Worm (Caenorhabditis elegans) whole organism, L1 larva: ENCODE results near the gene rsp-4.
A peak's percentile ranks its signal among the peaks of the same experiment; 100 is the strongest.

Source experiments
- C04F5.9 ChIP-seq: sonication (generic microtip); optimal IDR thresholded peaks from 2 replicates; lab custom pipeline; 2016; ENCODE audit warnings: missing genetic modification characterization, missing compliant biosample characterization
- C16A3.4 ChIP-seq: fragments of 150-350 bp; optimal IDR thresholded peaks from 2 replicates; lab custom pipeline; 2014; ENCODE audit warnings: missing biosample characterization, missing genetic modification characterization
- Y116A8C.19 ChIP-seq: sonication (generic microtip); optimal IDR thresholded peaks from 2 replicates; lab custom pipeline; 2016; ENCODE audit warnings: missing compliant biosample characterization, missing genetic modification characterization, borderline replicate concordance
- aha-1 ChIP-seq: fragments of 150-350 bp; optimal IDR thresholded peaks from 2 replicates; lab custom pipeline; 2014; ENCODE audit warnings: missing biosample characterization, missing genetic modification characterization
- alr-1 ChIP-seq: fragments of 200-800 bp; sonication (Bioruptor generic); optimal IDR thresholded peaks from 2 replicates; lab custom pipeline; 2018; ENCODE audit warnings: borderline replicate concordance, mild to moderate bottlenecking, missing genetic modification characterization, missing compliant biosample characterization
- aly-2 ChIP-seq: fragments of 150-350 bp; optimal IDR thresholded peaks from 2 replicates; lab custom pipeline; 2014; ENCODE audit warnings: missing biosample characterization, missing genetic modification characterization
- ama-1 ChIP-seq: fragments of 150-350 bp; optimal IDR thresholded peaks from 2 replicates; lab custom pipeline; 2014
- ceh-63 ChIP-seq: fragments of 200-800 bp; sonication (Bioruptor generic); optimal IDR thresholded peaks from 2 replicates; lab custom pipeline; 2018; ENCODE audit warnings: mild to moderate bottlenecking, missing genetic modification characterization, missing compliant biosample characterization
- ceh-82 ChIP-seq, 3 experiments: fragments of 150-350 bp in 1 of 3; sonication (generic microtip) in 2 of 3; optimal IDR thresholded peaks; 2 replicates each; lab custom pipeline; 2014 to 2017; ENCODE audit warnings: missing biosample characterization in 3 of 3, missing genetic modification characterization in 3 of 3
- ceh-90 ChIP-seq: sonication (generic microtip); optimal IDR thresholded peaks from 2 replicates; lab custom pipeline; 2016; ENCODE audit warnings: missing genetic modification characterization, missing compliant biosample characterization
- dpl-1 ChIP-seq, 3 experiments: fragments of 150-350 bp in 2 of 3; sonication (generic microtip) in 1 of 3; optimal IDR thresholded peaks; 2 replicates each; lab custom pipeline; 2014 to 2017; ENCODE audit warnings: missing biosample characterization in 3 of 3, missing genetic modification characterization in 3 of 3, missing genetic modification reagents in 3 of 3
- dsc-1 ChIP-seq: sonication (generic microtip); optimal IDR thresholded peaks from 2 replicates; lab custom pipeline; 2016; ENCODE audit warnings: mild to moderate bottlenecking, missing genetic modification characterization, missing compliant biosample characterization
- efl-1 ChIP-seq, 4 experiments: fragments of 150-350 bp; optimal IDR thresholded peaks in 3 of 4; peaks in 1 of 4; 1 replicate in 1 of 4; 2 replicates in 3 of 4; lab custom pipeline; 2014; ENCODE audit warnings: missing biosample characterization in 2 of 4, missing genetic modification characterization in 2 of 4, missing genetic modification reagents in 2 of 4
- efl-3 ChIP-seq: fragments of 200-800 bp; sonication (Bioruptor generic); optimal IDR thresholded peaks from 2 replicates; lab custom pipeline; 2018; ENCODE audit warnings: mild to moderate bottlenecking, missing genetic modification characterization, missing compliant biosample characterization
- egl-13 ChIP-seq: sonication (generic microtip); optimal IDR thresholded peaks from 2 replicates; lab custom pipeline; 2016; ENCODE audit warnings: missing genotype, missing genetic modification reagents, missing genetic modification characterization, missing compliant biosample characterization
- elt-3 ChIP-seq, 6 experiments: fragments of 150-350 bp in 1 of 6; sonication (generic microtip); optimal IDR thresholded peaks; 2 replicates each; lab custom pipeline; 2017 to 2018; ENCODE audit warnings: missing biosample characterization in 6 of 6, missing genetic modification characterization in 6 of 6, inconsistent platforms in 1 of 6
- ets-5 ChIP-seq: fragments of 200-800 bp; sonication (Bioruptor generic); IDR thresholded peaks from 2 replicates; pipeline ENCODE4 v1.3.6; 2022; ENCODE audit warnings: missing genetic modification characterization, missing compliant biosample characterization
- fkh-10 ChIP-seq: sonication (generic microtip); optimal IDR thresholded peaks from 2 replicates; lab custom pipeline; 2017; ENCODE audit warnings: missing biosample characterization, missing genetic modification reagents, missing genetic modification characterization
- fkh-4 ChIP-seq: sonication (generic microtip); optimal IDR thresholded peaks from 2 replicates; lab custom pipeline; 2016; ENCODE audit warnings: missing compliant biosample characterization, missing genetic modification characterization, borderline replicate concordance
- grh-1 ChIP-seq: fragments of 200-800 bp; sonication (Bioruptor generic); IDR thresholded peaks from 2 replicates; pipeline ENCODE4 v1.3.6; 2022; ENCODE audit warnings: missing genetic modification reagents, missing genetic modification characterization, missing compliant biosample characterization
- hpl-2 ChIP-seq: fragments of 150-350 bp; optimal IDR thresholded peaks from 2 replicates; lab custom pipeline; 2014; ENCODE audit warnings: missing biosample characterization, missing genetic modification reagents, missing genetic modification characterization
- irx-1 ChIP-seq: sonication (generic microtip); optimal IDR thresholded peaks from 2 replicates; lab custom pipeline; 2016; ENCODE audit warnings: missing genetic modification characterization, missing compliant biosample characterization
- isw-1 ChIP-seq: fragments of 200-800 bp; sonication (Bioruptor generic); IDR thresholded peaks from 2 replicates; pipeline ENCODE4 v1.3.6; 2022; ENCODE audit warnings: missing genetic modification characterization, missing compliant biosample characterization
- jun-1 ChIP-seq: fragments of 150-350 bp; optimal IDR thresholded peaks from 2 replicates; lab custom pipeline; 2014; ENCODE audit warnings: missing biosample characterization, missing genetic modification reagents, missing genetic modification characterization
- lin-14 ChIP-seq: fragments of 200-800 bp; sonication (Bioruptor generic); optimal IDR thresholded peaks from 2 replicates; lab custom pipeline; 2018; ENCODE audit warnings: mild to moderate bottlenecking, missing genetic modification characterization, moderate library complexity, missing compliant biosample characterization
- lin-15B ChIP-seq: fragments of 150-350 bp; sonication (generic microtip); optimal IDR thresholded peaks from 3 replicates; lab custom pipeline; 2014; ENCODE audit warnings: missing biosample characterization, missing genetic modification characterization
- lsy-2 ChIP-seq, 2 experiments: fragments of 150-350 bp; optimal IDR thresholded peaks; 2 replicates each; lab custom pipeline; 2014; ENCODE audit warnings: missing biosample characterization in 2 of 2, missing genetic modification characterization in 2 of 2
- mdl-1 ChIP-seq, 2 experiments: fragments of 150-350 bp; optimal IDR thresholded peaks; 2 replicates each; lab custom pipeline; 2014 to 2017; ENCODE audit warnings: missing biosample characterization in 2 of 2, missing genetic modification characterization in 2 of 2, inconsistent platforms in 1 of 2
- mef-2 ChIP-seq: fragments of 150-350 bp; optimal IDR thresholded peaks from 2 replicates; lab custom pipeline; 2014; ENCODE audit warnings: missing biosample characterization, missing genetic modification characterization
- mep-1 ChIP-seq: fragments of 150-350 bp; optimal IDR thresholded peaks from 2 replicates; lab custom pipeline; 2014; ENCODE audit warnings: missing biosample characterization, missing genetic modification characterization
- nhr-11 ChIP-seq: fragments of 150-350 bp; optimal IDR thresholded peaks from 2 replicates; lab custom pipeline; 2014; ENCODE audit warnings: missing biosample characterization, missing genetic modification characterization
- nhr-12 ChIP-seq: sonication (generic microtip); optimal IDR thresholded peaks from 2 replicates; lab custom pipeline; 2017; ENCODE audit warnings: missing biosample characterization, missing genetic modification characterization
- nhr-20 ChIP-seq: sonication (generic microtip); optimal IDR thresholded peaks from 2 replicates; lab custom pipeline; 2016; ENCODE audit warnings: mild to moderate bottlenecking, missing genetic modification characterization, missing compliant biosample characterization
- nhr-71 ChIP-seq: sonication (generic microtip); optimal IDR thresholded peaks from 2 replicates; lab custom pipeline; 2016; ENCODE audit warnings: mild to moderate bottlenecking, missing genetic modification characterization, moderate library complexity, missing compliant biosample characterization
- nhr-76 ChIP-seq: sonication (generic microtip); optimal IDR thresholded peaks from 2 replicates; lab custom pipeline; 2017; ENCODE audit warnings: missing biosample characterization, missing genetic modification characterization
- nhr-85 ChIP-seq: sonication (generic microtip); peaks from one replicate; lab custom pipeline; 2016; ENCODE audit warnings: missing genetic modification characterization, inconsistent platforms, missing compliant biosample characterization
- nhr-90 ChIP-seq: sonication (generic microtip); optimal IDR thresholded peaks from 2 replicates; lab custom pipeline; 2016; ENCODE audit warnings: mild to moderate bottlenecking, missing genetic modification characterization, missing compliant biosample characterization; ENCODE audit not compliant: poor library complexity
- pag-3 ChIP-seq: sonication (generic microtip); optimal IDR thresholded peaks from 2 replicates; lab custom pipeline; 2017; ENCODE audit warnings: missing genetic modification characterization, mild to moderate bottlenecking, missing compliant biosample characterization, antibody characterized with exemption, borderline replicate concordance; ENCODE audit not compliant: insufficient read depth
- pqm-1 ChIP-seq: sonication (generic microtip); optimal IDR thresholded peaks from 3 replicates; lab custom pipeline; 2017; ENCODE audit warnings: missing biosample characterization, missing genetic modification characterization
- skn-1 ChIP-seq: fragments of 150-350 bp; optimal IDR thresholded peaks from 2 replicates; lab custom pipeline; 2014; ENCODE audit warnings: missing biosample characterization, missing genetic modification characterization
- sptf-1 ChIP-seq: fragments of 150-350 bp; optimal IDR thresholded peaks from 2 replicates; lab custom pipeline; 2014; ENCODE audit warnings: missing biosample characterization, missing genetic modification characterization
- sup-37 ChIP-seq: fragments of 200-800 bp; sonication (Bioruptor generic); optimal IDR thresholded peaks from 2 replicates; lab custom pipeline; 2018; ENCODE audit warnings: mild to moderate bottlenecking, missing genetic modification characterization, missing compliant biosample characterization
- swsn-7 ChIP-seq: sonication (generic microtip); optimal IDR thresholded peaks from 2 replicates; lab custom pipeline; 2016; ENCODE audit warnings: missing genetic modification characterization, missing compliant biosample characterization
- tlp-1 ChIP-seq: fragments of 150-350 bp; optimal IDR thresholded peaks from 2 replicates; lab custom pipeline; 2014; ENCODE audit warnings: missing biosample characterization, missing genetic modification characterization
- unc-130 ChIP-seq: fragments of 150-350 bp; optimal IDR thresholded peaks from 2 replicates; lab custom pipeline; 2017; ENCODE audit warnings: missing biosample characterization, missing genetic modification characterization, inconsistent platforms
- unc-62 ChIP-seq: fragments of 150-350 bp; optimal IDR thresholded peaks from 2 replicates; lab custom pipeline; 2014; ENCODE audit warnings: missing biosample characterization, missing genetic modification reagents, missing genetic modification characterization
- unc-86 ChIP-seq: sonication (generic microtip); optimal IDR thresholded peaks from 2 replicates; lab custom pipeline; 2016; ENCODE audit warnings: missing genetic modification characterization, missing compliant biosample characterization
- unc-98 ChIP-seq: fragments of 200-800 bp; sonication (Bioruptor generic); IDR thresholded peaks from 2 replicates; pipeline ENCODE4 v1.3.6; 2022; ENCODE audit warnings: missing genetic modification characterization, missing compliant biosample characterization
- vab-15 ChIP-seq: sonication (generic microtip); optimal IDR thresholded peaks from 2 replicates; lab custom pipeline; 2017; ENCODE audit warnings: missing genotype, mild to moderate bottlenecking, missing genetic modification characterization, missing compliant biosample characterization
- zag-1 ChIP-seq: fragments of 150-350 bp; optimal IDR thresholded peaks from 2 replicates; lab custom pipeline; 2014; ENCODE audit warnings: missing biosample characterization, missing genetic modification characterization
- zip-4 ChIP-seq: fragments of 200-800 bp; sonication (Bioruptor generic); optimal IDR thresholded peaks from 2 replicates; lab custom pipeline; 2018; ENCODE audit warnings: mild to moderate bottlenecking, missing genetic modification characterization, moderate library complexity, missing compliant biosample characterization
- ztf-4 ChIP-seq: fragments of 150-350 bp; optimal IDR thresholded peaks from 2 replicates; lab custom pipeline; 2014; ENCODE audit warnings: missing biosample characterization, missing genetic modification characterization

Gene rsp-4

ce11 chrII:5429522-5430257 lies 41.1 kb upstream of the rsp-4 start, which contains the start of the genes F07F6.4 and F07F6.2 (continued):
- TF ChIP-seq tlp-1 (tag; lab: Kevin White, UChicago), result no peak
- TF ChIP-seq zag-1 (tag; lab: Kevin White, UChicago), result no peak
- no peak for TF ChIP-seq zip-4
- TF ChIP-seq ceh-63 (GFP tag; lab: Kevin White, UChicago), result no peak
- peak; percentile 30 to 64 (median 42) for TF ChIP-seq dpl-1 (GFP tag; optimal IDR thresholded peaks at IDR 0.05; lab: Kevin White, UChicago)
- TF ChIP-seq unc-62 (GFP tag; lab: Kevin White, UChicago), result no peak
- no peak for TF ChIP-seq unc-98 (GFP tag; lab: Robert Waterston, UW)
- TF ChIP-seq nhr-11 (tag; lab: Kevin White, UChicago), result no peak
- TF ChIP-seq nhr-12 (tag; lab: Kevin White, UChicago), result no peak
- no peak for TF ChIP-seq unc-86
- peak; percentile 40 to 55 for TF ChIP-seq efl-1 (optimal IDR thresholded peaks at IDR 0.05; lab: Kevin White, UChicago)
- peak; percentile 56 to 89 for TF ChIP-seq efl-1 (GFP tag; optimal IDR thresholded peaks at IDR 0.05 in 1 of 2; lab: Kevin White, UChicago)
- no peak for TF ChIP-seq C16A3.4
- peak in 1 of 3 experiments; percentile 31 for TF ChIP-seq ceh-82 (tag; optimal IDR thresholded peaks at IDR 0.05; lab: Kevin White, UChicago)
- TF ChIP-seq aha-1 (tag; lab: Kevin White, UChicago), result no peak
- no peak for TF ChIP-seq ceh-90
- no peak for TF ChIP-seq ama-1 (lab: Kevin White, UChicago)
- peak in 1 of 2 experiments; percentile 15 for TF ChIP-seq lsy-2 (tag; optimal IDR thresholded peaks at IDR 0.05; lab: Kevin White, UChicago)
- no peak for TF ChIP-seq efl-3 (GFP tag; lab: Kevin White, UChicago)
- TF ChIP-seq nhr-71 (tag; lab: Kevin White, UChicago), result peak; percentile 32
- TF ChIP-seq hpl-2 (GFP tag; lab: Kevin White, UChicago), result no peak
- TF ChIP-seq nhr-85 (tag; lab: Kevin White, UChicago), result no peak
- no peak for TF ChIP-seq ztf-4 (tag; lab: Kevin White, UChicago)
- no peak for TF ChIP-seq egl-13 (tag; lab: Kevin White, UChicago)
- TF ChIP-seq sptf-1, result no peak
- no peak for TF ChIP-seq C04F5.9 (tag; lab: Kevin White, UChicago)
- no peak for TF ChIP-seq sup-37 (GFP tag; lab: Kevin White, UChicago)
- TF ChIP-seq isw-1 (GFP tag; lab: Robert Waterston, UW), result no peak
- no peak for TF ChIP-seq dsc-1 (tag; lab: Kevin White, UChicago)
- peak; percentile 19 for TF ChIP-seq skn-1
- no peak for TF ChIP-seq fkh-10 (GFP tag; lab: Kevin White, UChicago)
- TF ChIP-seq vab-15 (tag; lab: Kevin White, UChicago), result no peak
- TF ChIP-seq unc-130, result peak; percentile 53
- no peak for TF ChIP-seq lin-14
- TF ChIP-seq swsn-7 (tag; lab: Kevin White, UChicago), result no peak
- no peak for TF ChIP-seq grh-1 (GFP tag; lab: Robert Waterston, UW)
- no peak for TF ChIP-seq Y116A8C.19
- no peak for TF ChIP-seq mdl-1 (tag; optimal IDR thresholded peaks at IDR 0.05; lab: Kevin White, UChicago)
- no peak for TF ChIP-seq nhr-76
- no peak for TF ChIP-seq fkh-4 (tag; lab: Kevin White, UChicago)
- TF ChIP-seq lin-15B, result no peak
- TF ChIP-seq alr-1, result no peak
- TF ChIP-seq jun-1 (tag; lab: Kevin White, UChicago), result no peak
- no peak for TF ChIP-seq pqm-1 (tag; lab: Kevin White, UChicago)
- TF ChIP-seq pag-3 (tag; lab: Kevin White, UChicago), result no peak
- no peak for TF ChIP-seq aly-2 (tag; lab: Kevin White, UChicago)
- no peak for TF ChIP-seq nhr-90 (tag; lab: Kevin White, UChicago)
- TF ChIP-seq mep-1, result no peak
- no peak for TF ChIP-seq nhr-20 (tag; lab: Kevin White, UChicago)
- no peak for TF ChIP-seq elt-3 (tag; optimal IDR thresholded peaks at IDR 0.05; lab: Kevin White, UChicago)
- no peak for TF ChIP-seq mef-2 (tag; lab: Kevin White, UChicago)
- TF ChIP-seq ets-5, result no peak
- no peak for TF ChIP-seq irx-1
